Worm (Caenorhabditis elegans) whole organism, young adult: ENCODE results near the gene F28C6.10.
A peak's percentile ranks its signal among the peaks of the same experiment; 100 is the strongest.

ENCODE experiments used
- B0261.1 ChIP-seq: sonication (generic microtip); optimal IDR thresholded peaks from 2 replicates; lab custom pipeline; 2016; ENCODE audit warnings: mild to moderate bottlenecking, missing genetic modification characterization, moderate library complexity, missing compliant biosample characterization
- B0336.3 ChIP-seq: fragments of 200-800 bp; sonication (Bioruptor generic); IDR thresholded peaks from 2 replicates; pipeline ENCODE4 v1.3.6; 2022; ENCODE audit warnings: missing genetic modification characterization, missing compliant biosample characterization
- F33H1.4 ChIP-seq: fragments of 200-800 bp; sonication (Bioruptor generic); IDR thresholded peaks from 2 replicates; pipeline ENCODE4 v1.3.6; 2022; ENCODE audit warnings: missing genetic modification reagents, missing genetic modification characterization, missing compliant biosample characterization
- Y53F4B.3 ChIP-seq: fragments of 200-800 bp; sonication (Bioruptor generic); IDR thresholded peaks from 2 replicates; pipeline ENCODE4 v1.3.6; 2022; ENCODE audit warnings: missing genetic modification reagents, missing genetic modification characterization, missing compliant biosample characterization
- Y67H2A.10 ChIP-seq: fragments of 200-800 bp; sonication (Bioruptor generic); conservative IDR thresholded peaks from 2 replicates; pipeline ENCODE4 v1.3.6; 2022; ENCODE audit warnings: missing genetic modification reagents, missing genetic modification characterization, missing compliant biosample characterization
- Y79H2A.3 ChIP-seq: fragments of 200-800 bp; sonication (Bioruptor generic); conservative IDR thresholded peaks from 2 replicates; pipeline ENCODE4 v1.3.6; 2022; ENCODE audit warnings: missing genetic modification reagents, missing genetic modification characterization, missing compliant biosample characterization
- ama-1 ChIP-seq, 3 experiments: fragments of 150-350 bp in 1 of 3; sonication (generic microtip) in 2 of 3; optimal IDR thresholded peaks; 2 replicates each; lab custom pipeline; 2014 to 2018; ENCODE audit warnings: missing biosample characterization in 2 of 3, missing genetic modification characterization in 2 of 3, missing genetic modification reagents in 2 of 3
- athp-1 ChIP-seq: sonication (generic microtip); optimal IDR thresholded peaks from 2 replicates; lab custom pipeline; 2017; ENCODE audit warnings: mild to moderate bottlenecking, missing genetic modification characterization, missing compliant biosample characterization
- attf-5 ChIP-seq: fragments of 200-800 bp; sonication (Bioruptor generic); optimal IDR thresholded peaks from 2 replicates; lab custom pipeline; 2018; ENCODE audit warnings: mild to moderate bottlenecking, missing genetic modification characterization, missing compliant biosample characterization
- ccch-3 ChIP-seq: fragments of 200-800 bp; sonication (Bioruptor generic); optimal IDR thresholded peaks from 2 replicates; lab custom pipeline; 2018; ENCODE audit warnings: mild to moderate bottlenecking, missing genetic modification characterization, missing compliant biosample characterization
- cebp-2 ChIP-seq: fragments of 200-800 bp; sonication (Bioruptor generic); IDR thresholded peaks from 2 replicates; pipeline ENCODE4 v1.3.6; 2022; ENCODE audit warnings: missing genetic modification characterization, missing compliant biosample characterization
- ceh-100 ChIP-seq: fragments of 200-800 bp; sonication (Bioruptor generic); IDR thresholded peaks from 2 replicates; pipeline ENCODE4 v1.3.6; 2022; ENCODE audit warnings: missing genetic modification reagents, missing genetic modification characterization, missing compliant biosample characterization
- ceh-27 ChIP-seq: fragments of 200-800 bp; sonication (Bioruptor generic); optimal IDR thresholded peaks from 2 replicates; lab custom pipeline; 2018; ENCODE audit warnings: mild to moderate bottlenecking, missing genetic modification characterization, moderate library complexity, missing compliant biosample characterization
- chd-7 ChIP-seq: sonication (generic microtip); optimal IDR thresholded peaks from 2 replicates; lab custom pipeline; 2016; ENCODE audit warnings: mild to moderate bottlenecking, missing genetic modification characterization, moderate library complexity, missing compliant biosample characterization
- egl-44 ChIP-seq: fragments of 200-800 bp; sonication (Bioruptor generic); IDR thresholded peaks from 2 replicates; pipeline ENCODE4 v1.3.6; 2022; ENCODE audit warnings: missing genetic modification reagents, missing genetic modification characterization, missing compliant biosample characterization
- fkh-3 ChIP-seq: sonication (generic microtip); optimal IDR thresholded peaks from 2 replicates; lab custom pipeline; 2016; ENCODE audit warnings: mild to moderate bottlenecking, missing genetic modification characterization, missing compliant biosample characterization
- lin-35 ChIP-seq, 3 experiments: fragments of 150-350 bp in 2 of 3; sonication (generic microtip) in 1 of 3; optimal IDR thresholded peaks; 2 replicates each; lab custom pipeline; 2014 to 2018; ENCODE audit warnings: missing biosample characterization in 3 of 3, missing genetic modification characterization in 3 of 3, missing genetic modification reagents in 3 of 3
- lsl-1 ChIP-seq: fragments of 200-800 bp; sonication (Bioruptor generic); optimal IDR thresholded peaks from 2 replicates; lab custom pipeline; 2018; ENCODE audit warnings: mild to moderate bottlenecking, missing genetic modification characterization, moderate library complexity, missing compliant biosample characterization
- lsy-27 ChIP-seq: sonication (generic microtip); optimal IDR thresholded peaks from 2 replicates; lab custom pipeline; 2017; ENCODE audit warnings: missing genetic modification characterization, mild to moderate bottlenecking, missing compliant biosample characterization, antibody characterized with exemption, missing genotype, borderline replicate concordance; ENCODE audit not compliant: insufficient read depth
- madf-6 ChIP-seq: fragments of 200-800 bp; sonication (Bioruptor generic); IDR thresholded peaks from 2 replicates; pipeline ENCODE4 v1.3.6; 2022; ENCODE audit warnings: missing genetic modification reagents, missing genetic modification characterization, missing compliant biosample characterization
- mel-28 ChIP-seq: sonication (generic microtip); optimal IDR thresholded peaks from 2 replicates; lab custom pipeline; 2016; ENCODE audit warnings: borderline replicate concordance, mild to moderate bottlenecking, missing genetic modification characterization, missing compliant biosample characterization
- rcor-1 ChIP-seq: fragments of 200-800 bp; sonication (Bioruptor generic); IDR thresholded peaks from 2 replicates; pipeline ENCODE4 v1.3.6; 2022; ENCODE audit warnings: missing genetic modification reagents, missing genetic modification characterization, missing compliant biosample characterization
- rec-8 ChIP-seq, 2 experiments: sonication (generic microtip); optimal IDR thresholded peaks; 2 replicates each; lab custom pipeline; 2016; ENCODE audit warnings: mild to moderate bottlenecking in 2 of 2, missing genetic modification characterization in 2 of 2, missing genetic modification reagents in 2 of 2, missing genotype in 2 of 2, missing biosample characterization in 1 of 2, missing compliant biosample characterization in 1 of 2, moderate library complexity in 1 of 2
- snpc-3.4 ChIP-seq: sonication (generic microtip); optimal IDR thresholded peaks from 2 replicates; lab custom pipeline; 2017; ENCODE audit warnings: missing genetic modification characterization, mild to moderate bottlenecking, missing compliant biosample characterization, antibody characterized with exemption, moderate library complexity, missing genotype, missing genetic modification reagents
- tbx-9 ChIP-seq: sonication (generic microtip); optimal IDR thresholded peaks from 2 replicates; lab custom pipeline; 2016; ENCODE audit warnings: borderline replicate concordance, missing genetic modification characterization, inconsistent platforms, missing compliant biosample characterization
- xnd-1 ChIP-seq: sonication (generic microtip); optimal IDR thresholded peaks from 2 replicates; lab custom pipeline; 2016; ENCODE audit warnings: missing genotype, missing genetic modification reagents, missing genetic modification characterization, missing compliant biosample characterization
- ztf-18 ChIP-seq: sonication (generic microtip); optimal IDR thresholded peaks from 2 replicates; lab custom pipeline; 2016; ENCODE audit warnings: missing genotype, mild to moderate bottlenecking, missing genetic modification characterization, missing compliant biosample characterization
- ztf-28 ChIP-seq: fragments of 200-800 bp; sonication (Bioruptor generic); IDR thresholded peaks from 2 replicates; pipeline ENCODE4 v1.3.6; 2022; ENCODE audit warnings: missing genetic modification reagents, missing genetic modification characterization, missing compliant biosample characterization

F28C6.10 gene

DNA sequence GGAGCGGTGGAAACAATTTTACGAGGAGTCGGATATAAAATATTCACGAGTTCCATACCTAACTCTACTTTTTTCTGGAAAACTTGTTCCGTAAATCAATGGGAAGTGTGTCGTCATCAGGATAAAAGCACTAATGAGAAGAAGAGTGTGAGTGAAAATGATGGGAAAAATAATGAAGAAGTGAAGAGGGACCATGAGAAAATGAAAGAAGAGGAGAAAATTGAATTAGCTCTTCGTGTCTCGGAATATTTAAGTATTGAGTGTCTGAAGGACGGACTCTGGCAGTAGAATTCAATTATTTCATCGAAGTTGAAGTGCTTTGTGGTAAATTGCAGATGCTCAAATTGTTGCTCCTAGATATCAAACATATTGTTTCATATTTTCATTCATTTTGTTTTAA lies 18.5 kb upstream of the F28C6.10 start:
- no peak for TF ChIP-seq lsy-27 (tag; lab: Kevin White, UChicago)
- no peak for TF ChIP-seq rcor-1
- TF ChIP-seq ceh-27 (GFP tag; lab: Kevin White, UChicago) = no peak
- no peak for TF ChIP-seq B0336.3 (GFP tag; lab: Robert Waterston, UW)
- no peak for TF ChIP-seq ztf-28 (GFP tag; lab: Robert Waterston, UW)
- no peak for TF ChIP-seq snpc-3.4 (tag; lab: Kevin White, UChicago)
- TF ChIP-seq athp-1 (tag; lab: Kevin White, UChicago) = no peak
- TF ChIP-seq tbx-9 (tag; lab: Kevin White, UChicago) = no peak
- no peak for TF ChIP-seq F33H1.4 (GFP tag; lab: Robert Waterston, UW)
- no peak for TF ChIP-seq chd-7 (tag; lab: Kevin White, UChicago)
- TF ChIP-seq ztf-18 (tag; lab: Kevin White, UChicago) = no peak
- no peak for TF ChIP-seq egl-44 (GFP tag; lab: Robert Waterston, UW)
- TF ChIP-seq Y67H2A.10 (GFP tag; lab: Robert Waterston, UW) = no peak
- no peak for TF ChIP-seq ccch-3
- no peak for TF ChIP-seq ama-1 (optimal IDR thresholded peaks at IDR 0.05; lab: Kevin White, UChicago)
- TF ChIP-seq ama-1 (GFP tag; optimal IDR thresholded peaks at IDR 0.05; lab: Kevin White, UChicago) = no peak

DNA sequence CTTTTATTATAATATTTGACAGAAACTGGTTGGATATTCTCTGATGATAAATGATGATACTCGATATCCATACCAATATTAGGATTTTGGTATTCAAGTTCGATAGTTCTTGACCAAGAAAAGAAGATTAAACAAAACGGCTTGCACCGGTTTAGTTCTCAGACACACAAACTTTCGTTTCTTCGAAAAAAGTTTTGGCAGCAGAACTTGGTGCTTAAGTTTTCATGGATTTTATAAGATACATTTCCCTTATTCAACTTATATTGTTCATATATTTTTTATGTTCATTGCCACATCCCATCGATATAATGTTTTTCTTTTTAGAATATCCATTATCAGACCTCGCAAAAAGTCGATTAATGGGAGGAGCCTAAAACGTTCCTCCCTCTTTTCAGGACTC lies 17.1 kb upstream of the F28C6.10 start, which contains the start of gene aptf-4:
Gene aptf-4, plus strand, starts transcription at position 301 of the 400 bp plus-strand sequence.
- no peak for TF ChIP-seq B0336.3 (GFP tag; lab: Robert Waterston, UW)
- TF ChIP-seq cebp-2 = no peak
- no peak for TF ChIP-seq rec-8 (tag; optimal IDR thresholded peaks at IDR 0.05; lab: Kevin White, UChicago)
- TF ChIP-seq xnd-1 (tag; lab: Kevin White, UChicago) = no peak
- no peak for TF ChIP-seq ccch-3

DNA sequence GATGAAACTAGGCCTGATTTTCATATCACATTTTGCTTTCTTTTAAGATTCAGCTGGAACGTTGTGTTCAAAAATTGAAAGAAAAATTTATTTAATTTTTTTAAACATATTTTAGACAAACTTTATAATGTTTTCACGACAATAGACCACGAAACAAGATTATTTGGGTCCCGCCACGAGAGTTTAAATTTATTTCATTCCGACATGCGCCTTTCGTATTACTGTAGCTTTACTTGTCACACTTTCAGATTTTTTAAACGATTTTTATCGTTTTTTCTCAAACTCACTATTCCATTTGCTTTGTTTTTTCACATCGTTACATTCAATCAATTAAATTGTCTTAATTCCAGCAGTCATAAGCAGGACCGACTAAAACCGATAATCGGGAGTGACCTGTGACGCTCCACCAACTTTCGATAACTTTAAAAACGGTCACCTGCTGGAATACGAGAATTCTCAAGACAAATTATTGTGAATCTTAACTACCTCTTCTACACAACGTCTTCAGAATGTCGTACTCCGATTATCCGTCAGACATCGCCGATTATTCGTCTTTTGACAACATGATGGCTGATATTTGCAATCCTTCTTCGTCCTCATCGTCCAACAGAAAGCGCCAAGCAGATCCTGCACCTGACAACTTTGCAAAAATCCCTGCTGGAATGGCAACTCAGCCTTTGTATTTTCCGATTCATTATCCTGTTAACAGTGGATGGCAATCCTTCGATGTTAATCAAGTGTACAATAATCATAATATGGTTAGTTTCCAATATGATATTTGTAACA lies 13.7 kb upstream of the F28C6.10 start, which contains the start of gene aptf-3:
Gene aptf-3, plus strand, starts transcription at position 351 of the 786 bp plus-strand sequence.
- TF ChIP-seq lsl-1 (GFP tag; lab: Kevin White, UChicago) (peak; percentile 71), fkh-3 (no peak), F33H1.4 (GFP tag; lab: Robert Waterston, UW) (peak; percentile 69), attf-5 (GFP tag; lab: Kevin White, UChicago) (no peak)

DNA sequence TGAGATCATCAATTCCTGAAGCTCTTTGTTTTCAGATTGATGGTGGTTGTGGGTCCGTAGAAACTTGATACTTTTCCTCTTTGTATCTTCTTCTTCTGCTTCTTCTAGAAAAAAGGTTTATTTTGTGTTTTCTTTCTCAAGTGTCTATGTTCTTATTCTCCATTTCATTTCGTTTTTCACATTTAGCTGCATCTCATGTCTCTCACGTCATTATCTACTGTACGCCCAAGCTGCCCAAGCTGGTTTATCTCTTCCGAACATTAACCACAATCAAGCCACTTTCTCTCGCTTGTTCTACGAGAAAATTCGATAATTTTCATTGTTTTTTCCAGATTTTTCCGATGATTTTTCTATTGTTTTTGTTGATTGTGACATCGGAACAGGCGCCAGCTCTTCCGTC lies 8.5 kb upstream of the F28C6.10 start, which contains the start of gene F28C6.5:
Gene F28C6.5, plus strand, starts transcription at position 301 of the 400 bp plus-strand sequence.
- no peak for TF ChIP-seq lin-35 (GFP tag; optimal IDR thresholded peaks at IDR 0.05; lab: Kevin White, UChicago)
- no peak for TF ChIP-seq ceh-100 (GFP tag; lab: Robert Waterston, UW)
- TF ChIP-seq Y79H2A.3 = no peak
- TF ChIP-seq madf-6 (GFP tag; lab: Robert Waterston, UW) = no peak
- no peak for TF ChIP-seq attf-5 (GFP tag; lab: Kevin White, UChicago)

DNA sequence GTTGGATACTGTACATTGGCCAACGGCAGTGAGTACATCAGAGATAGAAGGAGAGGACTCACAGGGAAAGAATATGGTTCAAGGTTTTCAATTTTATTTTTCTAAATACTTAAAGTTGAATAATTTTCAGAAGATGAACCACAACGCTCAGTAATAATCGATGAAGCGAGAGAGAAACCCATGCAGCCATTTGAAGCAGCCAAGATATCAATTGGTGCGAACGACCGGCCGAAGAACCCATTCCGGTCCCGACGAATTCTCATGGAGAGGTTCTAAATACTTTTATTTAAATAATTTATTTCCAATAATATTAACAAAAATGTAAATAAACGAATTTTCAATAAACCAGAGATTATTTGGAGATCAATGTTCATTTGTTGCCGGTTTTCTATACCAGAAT lies 7.6 kb upstream of the F28C6.10 start, which contains the start of gene pigg-1:
Gene pigg-1, minus strand, starts transcription at position 101 of the 400 bp plus-strand sequence.
- TF ChIP-seq mel-28 (tag; lab: Kevin White, UChicago) (no peak), B0261.1 (tag; lab: Kevin White, UChicago) (no peak), Y53F4B.3 (GFP tag; lab: Robert Waterston, UW) (no peak)
